Worm (Caenorhabditis elegans) whole organism, late embryonic: ENCODE data around the gene Y57E12AL.2.

ENCODE experiments used
- C08G9.2 ChIP-seq: sonication (generic microtip); optimal IDR thresholded peaks from 2 replicates; lab custom pipeline; 2016; ENCODE audit warnings: mild to moderate bottlenecking, missing genetic modification characterization, moderate library complexity, missing compliant biosample characterization
- C38D4.7 ChIP-seq: fragments of 200-800 bp; sonication (Bioruptor generic); optimal IDR thresholded peaks from 2 replicates; lab custom pipeline; 2018; ENCODE audit warnings: mild to moderate bottlenecking, missing genetic modification characterization, moderate library complexity, missing compliant biosample characterization
- F13H6.1 ChIP-seq: sonication (generic microtip); optimal IDR thresholded peaks from 2 replicates; lab custom pipeline; 2016; ENCODE audit warnings: missing genetic modification characterization, missing compliant biosample characterization
- K02D7.2 ChIP-seq: sonication (generic microtip); optimal IDR thresholded peaks from 2 replicates; lab custom pipeline; 2017; ENCODE audit warnings: mild to moderate bottlenecking, missing genetic modification characterization, missing compliant biosample characterization
- ahr-1 ChIP-seq: sonication (generic microtip); optimal IDR thresholded peaks from 2 replicates; lab custom pipeline; 2016; ENCODE audit warnings: missing genetic modification characterization, missing compliant biosample characterization
- ama-1 ChIP-seq: fragments of 150-350 bp; optimal IDR thresholded peaks from 2 replicates; lab custom pipeline; 2014
- ceh-14 ChIP-seq: sonication (generic microtip); optimal IDR thresholded peaks from 2 replicates; lab custom pipeline; 2016; ENCODE audit warnings: missing genotype, missing genetic modification characterization, missing compliant biosample characterization
- ceh-18 ChIP-seq: sonication (generic microtip); optimal IDR thresholded peaks from 2 replicates; lab custom pipeline; 2016; ENCODE audit warnings: missing genetic modification characterization, missing compliant biosample characterization
- ceh-2 ChIP-seq: sonication (generic microtip); optimal IDR thresholded peaks from 2 replicates; lab custom pipeline; 2016; ENCODE audit warnings: missing genotype, missing genetic modification characterization, missing compliant biosample characterization
- ceh-22 ChIP-seq: sonication (generic microtip); optimal IDR thresholded peaks from 2 replicates; lab custom pipeline; 2017; ENCODE audit warnings: missing biosample characterization, missing genetic modification characterization
- ceh-34 ChIP-seq: sonication (generic microtip); optimal IDR thresholded peaks from 2 replicates; lab custom pipeline; 2016; ENCODE audit warnings: mild to moderate bottlenecking, missing genetic modification characterization, missing compliant biosample characterization
- che-1 ChIP-seq: sonication (generic microtip); optimal IDR thresholded peaks from 2 replicates; lab custom pipeline; 2016; ENCODE audit warnings: mild to moderate bottlenecking, missing genetic modification characterization, missing compliant biosample characterization
- elt-2 ChIP-seq: sonication (generic microtip); optimal IDR thresholded peaks from 2 replicates; lab custom pipeline; 2016; ENCODE audit warnings: missing genetic modification reagents, missing genetic modification characterization, missing compliant biosample characterization
- elt-4 ChIP-seq: sonication (generic microtip); optimal IDR thresholded peaks from 2 replicates; lab custom pipeline; 2016; ENCODE audit warnings: missing genetic modification characterization, missing compliant biosample characterization
- ets-4 ChIP-seq: sonication (generic microtip); optimal IDR thresholded peaks from 2 replicates; lab custom pipeline; 2016; ENCODE audit warnings: missing genetic modification characterization, missing compliant biosample characterization
- fax-1 ChIP-seq: sonication (generic microtip); optimal IDR thresholded peaks from 2 replicates; lab custom pipeline; 2016; ENCODE audit warnings: missing genotype, missing genetic modification characterization, missing compliant biosample characterization
- hlh-13 ChIP-seq: fragments of 200-800 bp; sonication (Bioruptor generic); optimal IDR thresholded peaks from 2 replicates; lab custom pipeline; 2018; ENCODE audit warnings: mild to moderate bottlenecking, missing genetic modification characterization, missing compliant biosample characterization
- hlh-15 ChIP-seq: sonication (generic microtip); optimal IDR thresholded peaks from 2 replicates; lab custom pipeline; 2016; ENCODE audit warnings: missing genetic modification characterization, missing compliant biosample characterization
- hlh-30 ChIP-seq: sonication (generic microtip); optimal IDR thresholded peaks from 2 replicates; lab custom pipeline; 2017; ENCODE audit warnings: antibody characterized with exemption, missing genetic modification characterization, missing compliant biosample characterization; ENCODE audit not compliant: insufficient read depth
- hlh-8 ChIP-seq: sonication (generic microtip); optimal IDR thresholded peaks from 2 replicates; lab custom pipeline; 2016; ENCODE audit warnings: missing genotype, missing genetic modification characterization, missing compliant biosample characterization
- lim-6 ChIP-seq: sonication (generic microtip); optimal IDR thresholded peaks from 2 replicates; lab custom pipeline; 2016; ENCODE audit warnings: missing genetic modification characterization, missing compliant biosample characterization
- mec-3 ChIP-seq: sonication (generic microtip); optimal IDR thresholded peaks from 2 replicates; lab custom pipeline; 2016; ENCODE audit warnings: borderline replicate concordance, missing genetic modification characterization, missing compliant biosample characterization
- nfya-1 ChIP-seq: sonication (generic microtip); optimal IDR thresholded peaks from 2 replicates; lab custom pipeline; 2017; ENCODE audit warnings: missing genetic modification characterization, mild to moderate bottlenecking, missing compliant biosample characterization, antibody characterized with exemption, moderate library complexity
- nhr-11 ChIP-seq: fragments of 150-350 bp; optimal IDR thresholded peaks from 2 replicates; lab custom pipeline; 2014; ENCODE audit warnings: missing biosample characterization, missing genetic modification characterization
- nhr-232 ChIP-seq: sonication (generic microtip); optimal IDR thresholded peaks from 2 replicates; lab custom pipeline; 2016; ENCODE audit warnings: missing genetic modification characterization, missing compliant biosample characterization
- npax-4 ChIP-seq: sonication (generic microtip); optimal IDR thresholded peaks from 2 replicates; lab custom pipeline; 2016; ENCODE audit warnings: missing genetic modification characterization, missing compliant biosample characterization
- odd-2 ChIP-seq: sonication (generic microtip); optimal IDR thresholded peaks from 2 replicates; lab custom pipeline; 2017; ENCODE audit warnings: antibody characterized with exemption, mild to moderate bottlenecking, missing genetic modification characterization, missing compliant biosample characterization
- pat-9 ChIP-seq: fragments of 200-800 bp; sonication (Bioruptor generic); optimal IDR thresholded peaks from 2 replicates; lab custom pipeline; 2018; ENCODE audit warnings: mild to moderate bottlenecking, missing genetic modification characterization, moderate library complexity, missing compliant biosample characterization
- pax-1 ChIP-seq: fragments of 150-350 bp; optimal IDR thresholded peaks from 2 replicates; lab custom pipeline; 2014; ENCODE audit warnings: missing biosample characterization, missing genetic modification characterization
- pqm-1 ChIP-seq: sonication (generic microtip); optimal IDR thresholded peaks from 2 replicates; lab custom pipeline; 2016; ENCODE audit warnings: missing genetic modification characterization, missing compliant biosample characterization
- pros-1 ChIP-seq: fragments of 150-350 bp; optimal IDR thresholded peaks from 2 replicates; lab custom pipeline; 2014; ENCODE audit warnings: missing biosample characterization, missing genetic modification reagents, missing genetic modification characterization
- ref-2 ChIP-seq: sonication (generic microtip); optimal IDR thresholded peaks from 2 replicates; lab custom pipeline; 2016; ENCODE audit warnings: missing genetic modification characterization, missing compliant biosample characterization
- rnt-1 ChIP-seq: sonication (generic microtip); optimal IDR thresholded peaks from 2 replicates; lab custom pipeline; 2016; ENCODE audit warnings: missing genetic modification characterization, missing compliant biosample characterization
- sox-2 ChIP-seq: fragments of 200-800 bp; sonication (Bioruptor generic); IDR thresholded peaks from 2 replicates; pipeline ENCODE4 v1.3.6; 2022; ENCODE audit warnings: missing genetic modification reagents, missing genetic modification characterization, missing compliant biosample characterization
- sox-4 ChIP-seq: sonication (generic microtip); optimal IDR thresholded peaks from 2 replicates; lab custom pipeline; 2017; ENCODE audit warnings: mild to moderate bottlenecking, missing genetic modification characterization, inconsistent platforms, missing compliant biosample characterization
- syd-9 ChIP-seq: sonication (generic microtip); optimal IDR thresholded peaks from 2 replicates; lab custom pipeline; 2016; ENCODE audit warnings: mild to moderate bottlenecking, missing genetic modification characterization, moderate library complexity, missing compliant biosample characterization
- tbx-2 ChIP-seq: sonication (generic microtip); optimal IDR thresholded peaks from 2 replicates; lab custom pipeline; 2016; ENCODE audit warnings: missing genetic modification characterization, missing compliant biosample characterization
- tbx-7 ChIP-seq: sonication (generic microtip); optimal IDR thresholded peaks from 2 replicates; lab custom pipeline; 2016; ENCODE audit warnings: missing genotype, missing genetic modification characterization, missing compliant biosample characterization
- ttx-3 ChIP-seq: sonication (generic microtip); optimal IDR thresholded peaks from 2 replicates; lab custom pipeline; 2016; ENCODE audit warnings: missing genetic modification reagents, missing genetic modification characterization, missing compliant biosample characterization
- unc-42 ChIP-seq: sonication (generic microtip); optimal IDR thresholded peaks from 2 replicates; lab custom pipeline; 2016; ENCODE audit warnings: missing genotype, missing genetic modification characterization, missing compliant biosample characterization
- unc-55 ChIP-seq: sonication (generic microtip); optimal IDR thresholded peaks from 2 replicates; lab custom pipeline; 2017; ENCODE audit warnings: missing biosample characterization, missing genetic modification reagents, missing genetic modification characterization
- unc-86 ChIP-seq: sonication (generic microtip); optimal IDR thresholded peaks from 2 replicates; lab custom pipeline; 2016; ENCODE audit warnings: missing genetic modification characterization, missing compliant biosample characterization
- zip-5 ChIP-seq: sonication (generic microtip); optimal IDR thresholded peaks from 2 replicates; lab custom pipeline; 2016; ENCODE audit warnings: missing genetic modification characterization, missing compliant biosample characterization
- ztf-16 ChIP-seq: sonication (generic microtip); optimal IDR thresholded peaks from 2 replicates; lab custom pipeline; 2017; ENCODE audit warnings: missing genetic modification characterization, missing compliant biosample characterization

The Y57E12AL.2 gene

DNA sequence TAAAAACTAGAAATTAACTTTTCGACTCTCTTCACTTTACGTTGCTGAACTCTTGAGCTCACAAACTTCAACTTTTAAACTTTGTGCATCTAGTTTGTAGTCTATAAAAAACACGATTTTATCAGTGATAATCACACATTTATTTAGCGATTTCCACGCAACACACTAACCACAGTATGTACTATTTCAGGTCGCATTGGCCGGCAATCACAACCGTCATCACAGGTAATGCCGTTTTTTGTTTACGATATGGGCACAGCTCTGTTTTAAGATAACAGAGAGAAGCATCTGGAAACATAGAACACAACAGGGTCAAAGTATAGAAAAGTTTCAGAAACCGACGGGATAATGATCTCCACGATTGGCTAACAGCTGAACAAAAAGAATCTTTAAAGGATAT is 18.3 kb downstream of the Y57E12AL.2 start:
- TF ChIP-seq pros-1 (tag; lab: Kevin White, UChicago) (no peak), pat-9 (tag; lab: Kevin White, UChicago) (no peak), hlh-30 (tag; lab: Kevin White, UChicago) (no peak), ceh-2 (tag; lab: Kevin White, UChicago) (no peak), zip-5 (tag; lab: Kevin White, UChicago) (no peak), elt-2 (tag; lab: Kevin White, UChicago) (peak; percentile 7), C38D4.7 (GFP tag; lab: Kevin White, UChicago) (no peak), npax-4 (tag; lab: Kevin White, UChicago) (no peak)

DNA sequence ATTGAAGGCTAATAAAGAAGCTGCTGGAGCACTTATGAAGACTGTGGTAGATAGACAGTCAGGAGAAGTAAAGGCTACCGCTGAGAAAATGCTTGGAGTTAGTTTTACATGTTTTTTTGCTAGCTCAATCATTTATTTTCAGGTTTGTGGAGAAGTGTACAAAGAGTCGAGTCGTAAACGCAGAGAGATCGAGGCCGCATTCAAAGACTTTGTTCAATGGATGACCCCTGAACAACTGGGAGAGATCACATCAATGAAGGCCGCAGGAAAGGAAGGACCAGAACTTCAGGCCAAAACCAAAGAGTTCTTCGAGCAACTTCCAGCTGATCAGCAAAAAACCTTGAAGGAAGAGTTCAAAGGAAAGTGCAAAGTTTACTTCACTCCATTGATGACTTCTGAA is 20.9 kb downstream of the Y57E12AL.2 start:
- no peak for TF ChIP-seq F13H6.1 (tag; lab: Kevin White, UChicago)
- no peak for TF ChIP-seq ceh-2 (tag; lab: Kevin White, UChicago)

DNA sequence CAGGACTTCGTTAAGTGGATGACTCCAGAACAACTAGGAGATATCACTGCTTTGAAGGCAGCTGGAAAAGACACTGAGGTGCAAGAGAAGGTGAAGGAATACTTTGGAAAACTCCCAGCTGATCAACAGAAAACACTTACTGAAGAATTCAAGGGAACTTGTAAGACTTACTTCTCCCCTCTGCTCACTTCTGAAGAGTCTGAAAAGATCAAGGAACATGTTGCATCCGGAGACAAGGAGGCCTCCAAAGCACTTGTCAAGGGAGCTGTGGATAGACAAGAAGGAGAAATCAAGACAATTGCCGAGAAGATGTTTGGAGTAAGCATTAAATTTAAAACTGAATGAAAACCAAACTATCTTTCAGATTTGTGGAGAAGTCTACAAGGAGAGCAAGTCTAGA is 21.5 kb downstream of the Y57E12AL.2 start:
- TF ChIP-seq sox-2 (GFP tag; lab: Robert Waterston, UW), result no peak
- TF ChIP-seq ref-2 (tag; lab: Kevin White, UChicago), result no peak
- no peak for TF ChIP-seq ceh-22
- no peak for TF ChIP-seq ttx-3 (tag; lab: Kevin White, UChicago)
- TF ChIP-seq unc-55 (GFP tag; lab: Kevin White, UChicago), result no peak
- TF ChIP-seq hlh-15 (tag; lab: Kevin White, UChicago), result no peak

DNA sequence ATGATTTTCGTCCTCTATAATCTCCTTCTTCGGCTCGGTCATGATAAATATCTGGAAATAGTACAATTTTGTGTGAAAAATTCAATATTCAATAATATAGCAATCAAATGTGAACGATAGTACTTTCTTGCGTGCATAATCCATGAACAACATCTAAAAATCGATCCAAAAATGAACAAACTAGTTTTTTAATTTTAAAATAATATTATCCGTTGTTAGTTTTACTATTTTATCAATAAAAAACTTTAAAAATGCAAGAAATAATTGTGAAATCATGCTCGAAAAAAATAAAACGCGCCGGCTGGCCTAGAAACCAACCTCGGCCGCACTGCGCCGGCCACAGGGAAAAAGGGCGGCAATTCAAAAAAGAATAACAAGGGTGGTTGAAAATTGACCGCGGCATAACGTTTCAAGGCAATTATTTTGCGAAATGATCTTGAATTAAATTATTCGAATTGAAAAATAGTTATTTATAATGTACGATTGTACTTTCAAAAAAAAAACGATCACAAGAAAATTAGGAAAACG is 26.8 kb downstream of the Y57E12AL.2 start, which contains the start of gene mys-1:
TSS of gene mys-1 (minus strand) at position 51 of the 528 bp plus-strand sequence.
- TF ChIP-seq syd-9 (no peak), F13H6.1 (tag; lab: Kevin White, UChicago) (peak; percentile 17), elt-2 (tag; lab: Kevin White, UChicago) (peak; percentile 38), ceh-18 (tag; lab: Kevin White, UChicago) (no peak), ref-2 (tag; lab: Kevin White, UChicago) (peak; percentile 73), ceh-14 (peak; percentile 72), pqm-1 (peak; percentile 63), sox-2 (GFP tag; lab: Robert Waterston, UW) (no peak), sox-4 (tag; lab: Kevin White, UChicago) (no peak), unc-42 (tag; lab: Kevin White, UChicago) (peak; percentile 30), nfya-1 (no peak), lim-6 (tag; lab: Kevin White, UChicago) (peak; percentile 43), C08G9.2 (tag; lab: Kevin White, UChicago) (peak; percentile 92), pat-9 (tag; lab: Kevin White, UChicago) (no peak), nhr-232 (tag; lab: Kevin White, UChicago) (no peak), C38D4.7 (GFP tag; lab: Kevin White, UChicago) (no peak), tbx-2 (tag; lab: Kevin White, UChicago) (peak; percentile 86), ztf-16 (tag; lab: Kevin White, UChicago) (peak; percentile 27), zip-5 (tag; lab: Kevin White, UChicago) (peak; percentile 77), pax-1 (tag; lab: Kevin White, UChicago) (no peak), fax-1 (peak; percentile 63), ahr-1 (no peak), tbx-7 (peak; percentile 81), hlh-8 (peak; percentile 78), ets-4 (peak; percentile 89), pros-1 (tag; lab: Kevin White, UChicago) (no peak), mec-3 (tag; lab: Kevin White, UChicago) (peak; percentile 72), odd-2 (tag; lab: Kevin White, UChicago) (no peak), unc-86 (tag; lab: Kevin White, UChicago) (peak; percentile 1), K02D7.2 (no peak), rnt-1 (tag; lab: Kevin White, UChicago) (peak; percentile 42), nhr-11 (tag; lab: Kevin White, UChicago) (no peak), che-1 (tag; lab: Kevin White, UChicago) (no peak), ceh-22 (no peak), hlh-30 (tag; lab: Kevin White, UChicago) (no peak), ceh-34 (tag; lab: Kevin White, UChicago) (peak; percentile 58), hlh-13 (GFP tag; lab: Kevin White, UChicago) (no peak), ama-1 (lab: Kevin White, UChicago) (no peak), elt-4 (tag; lab: Kevin White, UChicago) (no peak)
